Worm (Caenorhabditis elegans) whole organism, early embryonic: ENCODE data around the gene rips-1.

ENCODE experiments used
- aly-1 ChIP-seq: sonication (generic microtip); optimal IDR thresholded peaks from 2 replicates; lab custom pipeline; 2016; ENCODE audit warnings: missing genetic modification characterization, missing compliant biosample characterization
- ama-1 ChIP-seq: fragments of 150-350 bp; optimal IDR thresholded peaks from 2 replicates; lab custom pipeline; 2014
- ets-7 ChIP-seq: sonication (generic microtip); optimal IDR thresholded peaks from 2 replicates; lab custom pipeline; 2016; ENCODE audit warnings: missing genotype, missing genetic modification characterization, missing compliant biosample characterization
- hmg-4 ChIP-seq: fragments of 200-800 bp; sonication (Bioruptor generic); optimal IDR thresholded peaks from 2 replicates; lab custom pipeline; 2018; ENCODE audit warnings: mild to moderate bottlenecking, missing genetic modification characterization, missing compliant biosample characterization
- hnd-1 ChIP-seq: sonication (generic microtip); optimal IDR thresholded peaks from 2 replicates; lab custom pipeline; 2016; ENCODE audit warnings: missing genetic modification characterization, missing compliant biosample characterization
- pes-1 ChIP-seq: fragments of 200-800 bp; sonication (Bioruptor generic); IDR thresholded peaks from 2 replicates; pipeline ENCODE4 v1.3.6; 2022; ENCODE audit warnings: missing genetic modification reagents, missing genetic modification characterization, missing compliant biosample characterization
- scrt-1 ChIP-seq: fragments of 200-800 bp; sonication (Bioruptor generic); IDR thresholded peaks from 2 replicates; pipeline ENCODE4 v1.3.6; 2022; ENCODE audit warnings: missing genetic modification characterization, missing compliant biosample characterization
- sea-1 ChIP-seq: fragments of 200-800 bp; sonication (Bioruptor generic); conservative IDR thresholded peaks from 2 replicates; pipeline ENCODE4 v1.3.6; 2022; ENCODE audit warnings: missing genetic modification characterization, missing compliant biosample characterization
- tbx-11 ChIP-seq: fragments of 200-800 bp; sonication (Bioruptor generic); IDR thresholded peaks from 2 replicates; pipeline ENCODE4 v1.3.6; 2022; ENCODE audit warnings: missing genetic modification characterization, missing compliant biosample characterization
- tbx-37 ChIP-seq: fragments of 200-800 bp; sonication (Bioruptor generic); conservative IDR thresholded peaks from 2 replicates; pipeline ENCODE4 v1.3.6; 2022; ENCODE audit warnings: missing genetic modification reagents, missing genetic modification characterization, missing compliant biosample characterization
- tra-4 ChIP-seq: sonication (generic microtip); optimal IDR thresholded peaks from 2 replicates; lab custom pipeline; 2017; ENCODE audit warnings: missing genetic modification characterization, missing compliant biosample characterization

DNA sequence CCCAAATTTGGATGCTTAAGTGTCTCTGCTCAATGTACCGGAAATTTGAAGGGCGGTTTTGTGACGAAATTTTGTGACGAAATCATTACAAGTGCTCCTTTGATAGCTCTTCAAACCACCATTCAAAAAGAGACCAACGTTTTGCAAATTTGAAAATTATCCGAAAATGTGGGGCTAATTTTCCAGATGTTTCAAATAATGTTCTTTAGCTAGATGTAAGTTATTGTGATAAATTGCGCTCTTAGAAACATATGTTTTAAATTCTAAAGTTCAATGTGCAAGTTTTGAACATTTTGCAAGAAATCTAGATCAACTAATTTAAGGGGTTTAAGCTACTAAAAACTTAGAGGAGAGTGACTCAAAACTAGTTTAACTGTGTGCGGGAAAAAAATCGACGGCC, 49.1 kb downstream of the rips-1 start:
- no peak for TF ChIP-seq tra-4 (tag; lab: Kevin White, UChicago)
- TF ChIP-seq scrt-1 = no peak
- TF ChIP-seq ama-1 = no peak
- TF ChIP-seq sea-1 = no peak
- no peak for TF ChIP-seq hmg-4 (GFP tag; lab: Kevin White, UChicago)
- no peak for TF ChIP-seq tbx-37 (GFP tag; lab: Robert Waterston, UW)
- TF ChIP-seq pes-1 (GFP tag; lab: Robert Waterston, UW) = no peak
- no peak for TF ChIP-seq tbx-11 (GFP tag; lab: Robert Waterston, UW)
- no peak for TF ChIP-seq ets-7 (tag; lab: Kevin White, UChicago)
- no peak for TF ChIP-seq hnd-1 (tag; lab: Kevin White, UChicago)
- TF ChIP-seq aly-1 (tag; lab: Kevin White, UChicago) = no peak
